Fruit fly (Drosophila melanogaster): ENCODE results near the gene CG42464.

- TF ChIP-seq psq (optimal IDR thresholded peaks at IDR 0.05) (no peak), ttk (optimal IDR thresholded peaks at IDR 0.05) (no peak), Sin3A (optimal IDR thresholded peaks at IDR 0.05) (no peak), h (optimal IDR thresholded peaks at IDR 0.05) (no peak)
Observed at dm6 chr2L:3731055-3731454, 31.8 kb downstream of the CG42464 start.

Data from Kc167 (cell line).